Fruit fly (Drosophila melanogaster) whole organism, wandering third instar larva: ENCODE measurements around the gene Sfp26Ad.

Source experiments
- CG32264 ChIP-seq: fragments of 200-800 bp; sonication (Bioruptor generic); optimal IDR thresholded peaks from 2 replicates; lab custom pipeline; 2016; ENCODE audit warnings: missing biosample characterization, missing genetic modification characterization
- Hr78 ChIP-seq: fragments of >200 bp; optimal IDR thresholded peaks from 2 replicates; lab custom pipeline; 2017; ENCODE audit warnings: missing biosample characterization, missing genetic modification characterization
- Jra ChIP-seq: sonication (Bioruptor generic); optimal IDR thresholded peaks from 2 replicates; lab custom pipeline; 2016; ENCODE audit warnings: missing biosample characterization, missing genetic modification characterization
- sv ChIP-seq: fragments of 200-800 bp; sonication (Bioruptor generic); optimal IDR thresholded peaks from 3 replicates; lab custom pipeline; 2016; ENCODE audit warnings: missing biosample characterization, missing genetic modification characterization

dm6 chr2L:5972005-5972404 lies 28.9 kb upstream of the Sfp26Ad start:
- TF ChIP-seq Jra (GFP tag; lab: Kevin White, UChicago) = peak; percentile 39
- TF ChIP-seq CG32264 = peak; percentile 46
- TF ChIP-seq Hr78 (GFP tag; lab: Kevin White, UChicago) = no peak
- peak; percentile 9 for TF ChIP-seq sv (GFP tag; lab: Kevin White, UChicago)
